Worm (Caenorhabditis elegans) whole organism, L2 larva: ENCODE data around the gene zig-6.

ENCODE experiments used
- C34F6.9 ChIP-seq: fragments of 150-350 bp; optimal IDR thresholded peaks from 2 replicates; lab custom pipeline; 2014; ENCODE audit warnings: missing biosample characterization, missing genetic modification characterization
- F13H6.1 ChIP-seq: sonication (generic microtip); optimal IDR thresholded peaks from 2 replicates; lab custom pipeline; 2016; ENCODE audit warnings: missing genetic modification characterization, missing compliant biosample characterization
- R02D3.7 ChIP-seq: fragments of 150-350 bp; optimal IDR thresholded peaks from 2 replicates; lab custom pipeline; 2014; ENCODE audit warnings: missing biosample characterization, missing genetic modification characterization
- ZK546.5 ChIP-seq: sonication (generic microtip); optimal IDR thresholded peaks from 2 replicates; lab custom pipeline; 2017; ENCODE audit warnings: missing biosample characterization, missing genetic modification characterization
- alr-1 ChIP-seq: fragments of 150-350 bp; optimal IDR thresholded peaks from 2 replicates; lab custom pipeline; 2014; ENCODE audit warnings: missing biosample characterization, missing genetic modification characterization
- aly-2 ChIP-seq: fragments of 150-350 bp; optimal IDR thresholded peaks from 2 replicates; lab custom pipeline; 2014; ENCODE audit warnings: missing biosample characterization, missing genetic modification characterization
- ama-1 ChIP-seq: fragments of 150-350 bp; optimal IDR thresholded peaks from 2 replicates; lab custom pipeline; 2018; ENCODE audit warnings: inconsistent platforms
- ceh-16 ChIP-seq: fragments of 150-350 bp; optimal IDR thresholded peaks from 2 replicates; lab custom pipeline; 2014; ENCODE audit warnings: missing biosample characterization, missing genetic modification characterization
- crh-2 ChIP-seq: sonication (generic microtip); optimal IDR thresholded peaks from 2 replicates; lab custom pipeline; 2017; ENCODE audit warnings: missing biosample characterization, missing genetic modification characterization
- dmd-4 ChIP-seq: sonication (generic microtip); optimal IDR thresholded peaks from 2 replicates; lab custom pipeline; 2017; ENCODE audit warnings: missing biosample characterization, missing genetic modification characterization
- elt-1 ChIP-seq: fragments of 150-350 bp; optimal IDR thresholded peaks from 2 replicates; lab custom pipeline; 2014; ENCODE audit warnings: missing biosample characterization, missing genetic modification characterization
- elt-3 ChIP-seq: sonication (generic microtip); optimal IDR thresholded peaks from 2 replicates; lab custom pipeline; 2017; ENCODE audit warnings: missing biosample characterization, missing genetic modification characterization
- fos-1 ChIP-seq: fragments of 150-350 bp; optimal IDR thresholded peaks from 2 replicates; lab custom pipeline; 2014; ENCODE audit warnings: missing biosample characterization, missing genetic modification characterization
- gmeb-1 ChIP-seq: fragments of 150-350 bp; optimal IDR thresholded peaks from 2 replicates; lab custom pipeline; 2014; ENCODE audit warnings: missing biosample characterization, missing genetic modification characterization
- lin-11 ChIP-seq: fragments of 150-350 bp; sonication (generic microtip); optimal IDR thresholded peaks from 2 replicates; lab custom pipeline; 2014; ENCODE audit warnings: missing biosample characterization, missing genetic modification characterization, inconsistent platforms, mixed read lengths
- lsy-2 ChIP-seq, 2 experiments: fragments of 150-350 bp in 1 of 2; sonication (generic microtip) in 1 of 2; optimal IDR thresholded peaks; 2 replicates each; lab custom pipeline; 2014 to 2017; ENCODE audit warnings: missing biosample characterization in 2 of 2, missing genetic modification characterization in 2 of 2
- mab-5 ChIP-seq: fragments of 150-350 bp; optimal IDR thresholded peaks from 2 replicates; lab custom pipeline; 2014; ENCODE audit warnings: missing biosample characterization, missing genetic modification characterization
- mbf-1 ChIP-seq: sonication (generic microtip); optimal IDR thresholded peaks from 2 replicates; lab custom pipeline; 2017; ENCODE audit warnings: missing biosample characterization, missing genetic modification characterization
- mdl-1 ChIP-seq, 2 experiments: fragments of 150-350 bp in 1 of 2; sonication (generic microtip) in 1 of 2; optimal IDR thresholded peaks; 2 replicates each; lab custom pipeline; 2017; ENCODE audit warnings: missing biosample characterization in 2 of 2, missing genetic modification characterization in 2 of 2
- nhr-11 ChIP-seq: fragments of 150-350 bp; optimal IDR thresholded peaks from 2 replicates; lab custom pipeline; 2014; ENCODE audit warnings: missing biosample characterization, missing genetic modification characterization
- nhr-129 ChIP-seq: fragments of 150-350 bp; optimal IDR thresholded peaks from 2 replicates; lab custom pipeline; 2014; ENCODE audit warnings: missing biosample characterization, missing genetic modification characterization
- nhr-21 ChIP-seq: fragments of 150-350 bp; optimal IDR thresholded peaks from 2 replicates; lab custom pipeline; 2014; ENCODE audit warnings: missing biosample characterization, missing genetic modification characterization
- nhr-23 ChIP-seq: fragments of 150-350 bp; optimal IDR thresholded peaks from 2 replicates; lab custom pipeline; 2014; ENCODE audit warnings: missing biosample characterization, missing genetic modification reagents, missing genetic modification characterization
- nhr-237 ChIP-seq: fragments of 150-350 bp; optimal IDR thresholded peaks from 2 replicates; lab custom pipeline; 2014; ENCODE audit warnings: missing biosample characterization, missing genetic modification characterization
- nhr-25 ChIP-seq: fragments of 150-350 bp; sonication (generic microtip); optimal IDR thresholded peaks from 3 replicates; lab custom pipeline; 2014; ENCODE audit warnings: missing biosample characterization, missing genetic modification characterization
- nhr-6 ChIP-seq: fragments of 150-350 bp; optimal IDR thresholded peaks from 2 replicates; lab custom pipeline; 2014; ENCODE audit warnings: missing biosample characterization, missing genetic modification characterization
- peb-1 ChIP-seq: fragments of 150-350 bp; optimal IDR thresholded peaks from 2 replicates; lab custom pipeline; 2014; ENCODE audit warnings: missing biosample characterization, missing genetic modification characterization
- skn-1 ChIP-seq: sonication (generic microtip); optimal IDR thresholded peaks from 2 replicates; lab custom pipeline; 2017; ENCODE audit warnings: missing biosample characterization, missing genetic modification characterization
- sma-3 ChIP-seq: sonication (generic microtip); optimal IDR thresholded peaks from 2 replicates; lab custom pipeline; 2016; ENCODE audit warnings: missing genetic modification reagents, missing genetic modification characterization, missing compliant biosample characterization
- sma-9 ChIP-seq, 2 experiments: fragments of 150-350 bp in 1 of 2; sonication (generic microtip) in 1 of 2; optimal IDR thresholded peaks; 2 replicates each; lab custom pipeline; 2014 to 2016; ENCODE audit warnings: missing genetic modification characterization in 2 of 2, mild to moderate bottlenecking in 1 of 2, missing biosample characterization in 1 of 2, missing compliant biosample characterization in 1 of 2, missing genetic modification reagents in 1 of 2, moderate library complexity in 1 of 2
- snpc-4 ChIP-seq: fragments of 150-350 bp; optimal IDR thresholded peaks from 2 replicates; lab custom pipeline; 2014; ENCODE audit warnings: missing biosample characterization, missing genetic modification characterization
- unc-62 ChIP-seq: fragments of 150-350 bp; optimal IDR thresholded peaks from 2 replicates; lab custom pipeline; 2014; ENCODE audit warnings: missing biosample characterization, missing genetic modification reagents, missing genetic modification characterization
- zag-1 ChIP-seq: fragments of 150-350 bp; optimal IDR thresholded peaks from 2 replicates; lab custom pipeline; 2014; ENCODE audit warnings: missing biosample characterization, missing genetic modification characterization
- ztf-1 ChIP-seq: fragments of 200-800 bp; sonication (Bioruptor generic); conservative IDR thresholded peaks from 2 replicates; pipeline ENCODE4 v1.3.6; 2022; ENCODE audit warnings: missing genetic modification characterization, missing compliant biosample characterization
- ztf-11 ChIP-seq: sonication (generic microtip); optimal IDR thresholded peaks from 2 replicates; lab custom pipeline; 2017; ENCODE audit warnings: missing biosample characterization, missing genetic modification characterization

Gene zig-6

DNA sequence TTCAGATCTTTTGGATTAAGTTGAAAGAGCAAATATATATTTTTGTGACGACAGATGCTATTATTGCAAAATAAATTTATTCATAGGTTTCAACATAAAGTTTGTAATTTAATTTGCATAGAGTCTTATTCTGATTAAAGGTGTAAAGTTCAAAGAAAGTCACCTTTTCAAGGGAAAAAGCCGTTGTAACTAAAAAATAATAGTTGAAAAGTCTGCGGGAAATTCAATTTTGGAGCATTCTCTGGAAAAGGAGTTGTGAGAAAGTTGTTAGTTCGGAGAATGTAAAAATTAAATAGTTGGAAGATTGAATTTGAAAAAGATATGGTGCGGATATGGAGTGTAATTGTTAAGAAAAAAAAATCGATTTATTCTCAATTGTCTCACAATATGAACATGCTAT, 24.8 kb downstream of the zig-6 start:
- peak; percentile 20 for TF ChIP-seq nhr-21 (tag; lab: Kevin White, UChicago)
- peak in 1 of 2 experiments; percentile 7 for TF ChIP-seq lsy-2 (tag; optimal IDR thresholded peaks at IDR 0.05; lab: Kevin White, UChicago)
- TF ChIP-seq ceh-16 (tag; lab: Kevin White, UChicago): no peak
- TF ChIP-seq, all 48 proteins: peak for 2

ce11 chrX:5162755-5163154, 26.1 kb downstream of the zig-6 start, which contains the start of gene EGAP5.1:
TSS of gene EGAP5.1 (plus strand) at chrX:5163055.
- no peak for TF ChIP-seq mbf-1 (tag; lab: Kevin White, UChicago)
- no peak for TF ChIP-seq ztf-11
- no peak for TF ChIP-seq gmeb-1 (tag; lab: Kevin White, UChicago)
- no peak for TF ChIP-seq nhr-237
- TF ChIP-seq ZK546.5: no peak
- TF ChIP-seq alr-1 (tag; lab: Kevin White, UChicago): no peak
- no peak for TF ChIP-seq unc-62 (GFP tag; lab: Kevin White, UChicago)
- no peak for TF ChIP-seq nhr-6 (tag; lab: Kevin White, UChicago)
- TF ChIP-seq mab-5 (tag; lab: Kevin White, UChicago): no peak
- TF ChIP-seq sma-9 (GFP tag; optimal IDR thresholded peaks at IDR 0.05; lab: Kevin White, UChicago): no peak
- TF ChIP-seq sma-9 (tag; optimal IDR thresholded peaks at IDR 0.05; lab: Kevin White, UChicago): no peak
- no peak for TF ChIP-seq elt-3
- TF ChIP-seq nhr-11: no peak
- TF ChIP-seq nhr-21 (tag; lab: Kevin White, UChicago): no peak
- no peak for TF ChIP-seq elt-1 (tag; lab: Kevin White, UChicago)
- TF ChIP-seq snpc-4 (tag; lab: Kevin White, UChicago): no peak
- TF ChIP-seq mdl-1 (tag; optimal IDR thresholded peaks at IDR 0.05; lab: Kevin White, UChicago): no peak

DNA sequence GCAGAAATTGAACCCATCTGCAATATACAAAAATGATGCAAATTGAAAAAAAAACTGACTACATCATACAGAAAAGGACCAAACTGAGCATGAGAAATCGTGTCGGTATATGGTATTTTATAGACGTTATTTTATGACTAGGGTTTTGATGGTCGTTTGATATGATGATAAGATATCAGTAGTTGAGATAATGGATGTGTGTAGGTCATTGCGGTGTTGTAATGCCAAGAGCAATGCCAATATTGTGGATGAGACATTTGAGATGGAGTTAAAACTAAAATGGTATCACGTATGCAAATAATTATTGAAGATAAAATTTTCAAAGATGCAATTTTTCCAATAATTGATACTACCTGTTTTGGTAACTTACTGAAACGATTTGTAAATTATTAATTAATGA, 29.2 kb downstream of the zig-6 start, which contains the start of gene C31H2.4:
Gene C31H2.4, minus strand, starts transcription at position 19 of the 400 bp plus-strand sequence.
- no peak for TF ChIP-seq R02D3.7 (tag; lab: Kevin White, UChicago)
- no peak for TF ChIP-seq crh-2
- no peak for TF ChIP-seq mdl-1 (tag; optimal IDR thresholded peaks at IDR 0.05; lab: Kevin White, UChicago)
- TF ChIP-seq snpc-4 (tag; lab: Kevin White, UChicago): no peak
- TF ChIP-seq aly-2 (tag; lab: Kevin White, UChicago): no peak
- peak; percentile 29 for TF ChIP-seq fos-1 (tag; lab: Kevin White, UChicago)
- TF ChIP-seq ama-1 (lab: Kevin White, UChicago): no peak

ce11 chrX:5154278-5154677, 34.6 kb downstream of the zig-6 start, which contains the start of gene C31H2.3:
TSS of gene C31H2.3 (minus strand) at chrX:5154378.
- TF ChIP-seq zag-1 (tag; lab: Kevin White, UChicago): no peak
- no peak for TF ChIP-seq ztf-11
- TF ChIP-seq C34F6.9 (tag; lab: Kevin White, UChicago): no peak
- no peak for TF ChIP-seq nhr-11
- no peak for TF ChIP-seq lin-11 (tag; lab: Kevin White, UChicago)
- TF ChIP-seq alr-1 (tag; lab: Kevin White, UChicago): no peak
- TF ChIP-seq peb-1 (tag; lab: Kevin White, UChicago): no peak
- no peak for TF ChIP-seq crh-2
- no peak for TF ChIP-seq nhr-129
- TF ChIP-seq dmd-4: no peak
- TF ChIP-seq fos-1 (tag; lab: Kevin White, UChicago): no peak
- no peak for TF ChIP-seq lsy-2 (tag; optimal IDR thresholded peaks at IDR 0.05; lab: Kevin White, UChicago)
- TF ChIP-seq nhr-23 (tag; lab: Kevin White, UChicago): no peak
- no peak for TF ChIP-seq sma-9 (GFP tag; optimal IDR thresholded peaks at IDR 0.05; lab: Kevin White, UChicago)
- no peak for TF ChIP-seq sma-9 (tag; optimal IDR thresholded peaks at IDR 0.05; lab: Kevin White, UChicago)
- no peak for TF ChIP-seq sma-3

DNA sequence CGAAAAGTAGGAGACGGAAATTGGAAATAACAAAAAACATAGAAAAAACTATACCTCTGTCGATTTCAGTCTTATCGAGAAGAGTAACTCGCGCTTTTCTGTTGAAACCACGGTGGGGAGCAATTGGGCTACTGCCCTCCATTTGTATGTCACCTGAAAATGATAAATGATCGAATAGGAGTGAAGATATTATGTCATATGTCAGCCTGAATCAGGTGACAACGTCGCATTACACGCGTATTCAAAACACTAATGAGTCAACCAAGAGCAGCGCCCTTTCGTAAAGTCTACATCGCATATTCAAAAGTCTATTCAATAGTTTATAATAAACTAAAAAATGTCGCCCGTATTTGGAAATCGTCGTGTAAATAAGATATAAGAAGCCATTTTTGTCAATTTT, 35.9 kb downstream of the zig-6 start:
- no peak for TF ChIP-seq ZK546.5
- no peak for TF ChIP-seq gmeb-1 (tag; lab: Kevin White, UChicago)
- no peak for TF ChIP-seq skn-1
- TF ChIP-seq nhr-25 (tag; lab: Kevin White, UChicago): no peak
- TF ChIP-seq lin-11 (tag; lab: Kevin White, UChicago): no peak
- TF ChIP-seq fos-1 (tag; lab: Kevin White, UChicago): no peak
- no peak for TF ChIP-seq sma-9 (GFP tag; optimal IDR thresholded peaks at IDR 0.05; lab: Kevin White, UChicago)
- TF ChIP-seq sma-9 (tag; optimal IDR thresholded peaks at IDR 0.05; lab: Kevin White, UChicago): no peak
- TF ChIP-seq F13H6.1 (tag; lab: Kevin White, UChicago): no peak
- TF ChIP-seq ztf-1 (GFP tag; lab: Robert Waterston, UW): no peak
- no peak for TF ChIP-seq alr-1 (tag; lab: Kevin White, UChicago)
- TF ChIP-seq R02D3.7 (tag; lab: Kevin White, UChicago): no peak
